Worm (Caenorhabditis elegans) whole organism, mixed stage, embryonic: ENCODE results near the gene lpl-1.

Experiments used
- M03D4.4 ChIP-seq: sonication (generic microtip); optimal IDR thresholded peaks from 2 replicates; lab custom pipeline; 2017; ENCODE audit warnings: mild to moderate bottlenecking, missing genetic modification characterization, missing compliant biosample characterization
- bed-3 ChIP-seq: fragments of 200-800 bp; sonication (Bioruptor generic); optimal IDR thresholded peaks from 3 replicates; lab custom pipeline; 2018; ENCODE audit warnings: mild to moderate bottlenecking, missing genetic modification characterization, moderate library complexity, missing compliant biosample characterization
- blmp-1 ChIP-seq: fragments of 150-350 bp; optimal IDR thresholded peaks from 2 replicates; lab custom pipeline; 2014; ENCODE audit warnings: missing biosample characterization, missing genetic modification characterization
- ceh-39 ChIP-seq: fragments of 150-350 bp; optimal IDR thresholded peaks from 2 replicates; lab custom pipeline; 2014; ENCODE audit warnings: missing biosample characterization, missing genetic modification characterization
- ceh-43 ChIP-seq: fragments of 200-800 bp; sonication (Bioruptor generic); optimal IDR thresholded peaks from 2 replicates; lab custom pipeline; 2018; ENCODE audit warnings: mild to moderate bottlenecking, missing genetic modification characterization, moderate library complexity, missing compliant biosample characterization
- ceh-83 ChIP-seq: fragments of 200-800 bp; sonication (Bioruptor generic); optimal IDR thresholded peaks from 2 replicates; lab custom pipeline; 2018; ENCODE audit warnings: mild to moderate bottlenecking, missing genetic modification characterization, missing compliant biosample characterization
- ces-1 ChIP-seq: fragments of 150-350 bp; optimal IDR thresholded peaks from 2 replicates; lab custom pipeline; 2014; ENCODE audit warnings: missing biosample characterization, missing genetic modification reagents, missing genetic modification characterization
- cnd-1 ChIP-seq: fragments of 200-800 bp; sonication (Bioruptor generic); optimal IDR thresholded peaks from 2 replicates; lab custom pipeline; 2018; ENCODE audit warnings: mild to moderate bottlenecking, missing genetic modification characterization, missing compliant biosample characterization
- drap-1 ChIP-seq: fragments of 200-800 bp; sonication (Bioruptor generic); optimal IDR thresholded peaks from 3 replicates; lab custom pipeline; 2018; ENCODE audit warnings: mild to moderate bottlenecking, missing genetic modification characterization, missing compliant biosample characterization
- elt-1 ChIP-seq: sonication (generic microtip); optimal IDR thresholded peaks from 2 replicates; lab custom pipeline; 2017; ENCODE audit warnings: missing genetic modification characterization, mild to moderate bottlenecking, missing compliant biosample characterization, antibody characterized with exemption, moderate library complexity, borderline replicate concordance; ENCODE audit not compliant: insufficient read depth
- elt-3 ChIP-seq: fragments of 150-350 bp; optimal IDR thresholded peaks from 2 replicates; lab custom pipeline; 2014; ENCODE audit warnings: missing biosample characterization, missing genetic modification characterization
- flh-1 ChIP-seq: fragments of 200-800 bp; sonication (Bioruptor generic); optimal IDR thresholded peaks from 2 replicates; lab custom pipeline; 2018; ENCODE audit warnings: mild to moderate bottlenecking, missing genetic modification characterization, moderate library complexity, missing compliant biosample characterization
- ham-2 ChIP-seq: fragments of 200-800 bp; sonication (Bioruptor generic); optimal IDR thresholded peaks from 2 replicates; lab custom pipeline; 2018; ENCODE audit warnings: mild to moderate bottlenecking, missing genetic modification characterization, missing compliant biosample characterization
- hlh-1 ChIP-seq: fragments of 150-350 bp; optimal IDR thresholded peaks from 2 replicates; lab custom pipeline; 2014; ENCODE audit warnings: missing biosample characterization, missing genetic modification reagents, missing genetic modification characterization
- lin-13 ChIP-seq: fragments of 150-350 bp; optimal IDR thresholded peaks from 2 replicates; lab custom pipeline; 2014; ENCODE audit warnings: missing biosample characterization, missing genetic modification characterization
- lin-32 ChIP-seq: fragments of 200-800 bp; sonication (Bioruptor generic); optimal IDR thresholded peaks from 2 replicates; lab custom pipeline; 2018; ENCODE audit warnings: mild to moderate bottlenecking, missing genetic modification characterization, missing compliant biosample characterization
- lsy-2 ChIP-seq: fragments of 150-350 bp; optimal IDR thresholded peaks from 2 replicates; lab custom pipeline; 2014; ENCODE audit warnings: missing biosample characterization, missing genetic modification characterization
- mab-5 ChIP-seq: fragments of 150-350 bp; optimal IDR thresholded peaks from 2 replicates; lab custom pipeline; 2014; ENCODE audit warnings: missing biosample characterization, missing genetic modification characterization
- mep-1 ChIP-seq: fragments of 150-350 bp; optimal IDR thresholded peaks from 2 replicates; lab custom pipeline; 2017; ENCODE audit warnings: missing biosample characterization, missing genetic modification reagents, missing genetic modification characterization, inconsistent platforms
- nhr-12 ChIP-seq: fragments of 150-350 bp; optimal IDR thresholded peaks from 2 replicates; lab custom pipeline; 2014; ENCODE audit warnings: missing biosample characterization, missing genetic modification characterization
- nhr-2 ChIP-seq: fragments of 150-350 bp; optimal IDR thresholded peaks from 2 replicates; lab custom pipeline; 2014; ENCODE audit warnings: missing biosample characterization, missing genetic modification characterization
- nhr-237 ChIP-seq: fragments of 150-350 bp; optimal IDR thresholded peaks from 2 replicates; lab custom pipeline; 2014; ENCODE audit warnings: missing biosample characterization, missing genetic modification characterization
- nhr-28 ChIP-seq: fragments of 150-350 bp; optimal IDR thresholded peaks from 2 replicates; lab custom pipeline; 2014; ENCODE audit warnings: missing biosample characterization, missing genetic modification characterization
- nhr-76 ChIP-seq: sonication (generic microtip); optimal IDR thresholded peaks from 2 replicates; lab custom pipeline; 2017; ENCODE audit warnings: missing biosample characterization, missing genetic modification characterization
- pha-4 ChIP-seq: fragments of 150-350 bp; optimal IDR thresholded peaks from 2 replicates; lab custom pipeline; 2018; ENCODE audit warnings: missing biosample characterization, missing genetic modification reagents, missing genetic modification characterization
- snpc-4 ChIP-seq: fragments of 150-350 bp; optimal IDR thresholded peaks from 2 replicates; lab custom pipeline; 2014; ENCODE audit warnings: missing biosample characterization, missing genetic modification characterization
- sptf-1 ChIP-seq: sonication (generic microtip); optimal IDR thresholded peaks from 2 replicates; lab custom pipeline; 2017; ENCODE audit warnings: mild to moderate bottlenecking, missing genetic modification characterization, moderate library complexity, missing compliant biosample characterization
- tbx-8 ChIP-seq: fragments of 200-800 bp; sonication (Bioruptor generic); optimal IDR thresholded peaks from 2 replicates; lab custom pipeline; 2018; ENCODE audit warnings: mild to moderate bottlenecking, missing genetic modification characterization, moderate library complexity, missing compliant biosample characterization
- unc-120 ChIP-seq: sonication (generic microtip); optimal IDR thresholded peaks from 2 replicates; lab custom pipeline; 2017; ENCODE audit warnings: missing genetic modification characterization, missing compliant biosample characterization; ENCODE audit not compliant: poor library complexity, severe bottlenecking
- unc-39 ChIP-seq: fragments of 150-350 bp; optimal IDR thresholded peaks from 2 replicates; lab custom pipeline; 2014; ENCODE audit warnings: missing biosample characterization, missing genetic modification characterization
- unc-62 ChIP-seq: fragments of 150-350 bp; optimal IDR thresholded peaks from 2 replicates; lab custom pipeline; 2014; ENCODE audit warnings: missing biosample characterization, missing genetic modification reagents, missing genetic modification characterization
- zip-8 ChIP-seq: fragments of 150-350 bp; optimal IDR thresholded peaks from 2 replicates; lab custom pipeline; 2014; ENCODE audit warnings: missing biosample characterization, missing genetic modification characterization
- ztf-11 ChIP-seq: fragments of 150-350 bp; optimal IDR thresholded peaks from 2 replicates; lab custom pipeline; 2014; ENCODE audit warnings: missing biosample characterization, missing genetic modification characterization

Gene lpl-1

DNA sequence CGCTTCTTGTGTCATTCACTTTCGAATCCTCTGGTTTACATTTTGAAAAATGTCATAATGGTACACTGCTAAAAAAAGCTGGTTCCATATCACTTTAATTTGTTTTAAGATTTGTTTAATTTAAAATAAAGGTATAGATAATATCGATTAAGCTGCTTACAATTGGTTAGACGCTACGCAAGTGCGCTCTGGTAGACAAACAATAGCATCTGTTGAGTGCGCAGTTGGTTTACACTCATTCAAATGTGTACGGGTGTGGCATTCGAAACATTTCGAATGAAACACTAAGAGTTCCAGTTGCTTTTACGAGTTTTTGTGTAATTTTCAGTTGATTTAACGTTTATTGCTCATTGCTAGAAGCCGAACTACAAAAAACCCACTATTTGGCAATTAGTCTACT lies 13.6 kb upstream of the lpl-1 start:
- TF ChIP-seq hlh-1 (tag; lab: Kevin White, UChicago) (peak; percentile 100), cnd-1 (peak; percentile 17), lin-13 (tag; lab: Kevin White, UChicago) (peak; percentile 32), pha-4 (tag; lab: Kevin White, UChicago) (peak; percentile 77), unc-62 (GFP tag; lab: Kevin White, UChicago) (peak; percentile 4), mep-1 (peak; percentile 83), nhr-237 (tag; lab: Kevin White, UChicago) (peak; percentile 48), lsy-2 (tag; lab: Kevin White, UChicago) (peak; percentile 24), elt-1 (tag; lab: Kevin White, UChicago) (no peak), ceh-39 (tag; lab: Kevin White, UChicago) (peak; percentile 50), flh-1 (GFP tag; lab: Kevin White, UChicago) (no peak), ham-2 (GFP tag; lab: Kevin White, UChicago) (peak; percentile 80), lin-32 (GFP tag; lab: Kevin White, UChicago) (peak; percentile 46), unc-120 (tag; lab: Kevin White, UChicago) (peak; percentile 27), unc-39 (no peak), ces-1 (GFP tag; lab: Kevin White, UChicago) (peak; percentile 52), M03D4.4 (tag; lab: Kevin White, UChicago) (no peak)

ce11 chrIV:9104071-9105016 lies 10.5 kb upstream of the lpl-1 start, which contains the start of the genes C01F6.14 and fem-3:
Gene C01F6.14 (minus strand): TSS chrIV:9104121.
Gene fem-3 (plus strand): TSS chrIV:9104966.
- TF ChIP-seq nhr-76, result no peak
- TF ChIP-seq lsy-2 (tag; lab: Kevin White, UChicago), result no peak
- no peak for TF ChIP-seq ceh-39 (tag; lab: Kevin White, UChicago)
- no peak for TF ChIP-seq drap-1
- TF ChIP-seq ces-1 (GFP tag; lab: Kevin White, UChicago), result no peak
- TF ChIP-seq zip-8 (tag; lab: Kevin White, UChicago), result no peak
- peak; percentile 6 for TF ChIP-seq mab-5 (tag; lab: Kevin White, UChicago)
- TF ChIP-seq, all 35 proteins: peak for 1

DNA sequence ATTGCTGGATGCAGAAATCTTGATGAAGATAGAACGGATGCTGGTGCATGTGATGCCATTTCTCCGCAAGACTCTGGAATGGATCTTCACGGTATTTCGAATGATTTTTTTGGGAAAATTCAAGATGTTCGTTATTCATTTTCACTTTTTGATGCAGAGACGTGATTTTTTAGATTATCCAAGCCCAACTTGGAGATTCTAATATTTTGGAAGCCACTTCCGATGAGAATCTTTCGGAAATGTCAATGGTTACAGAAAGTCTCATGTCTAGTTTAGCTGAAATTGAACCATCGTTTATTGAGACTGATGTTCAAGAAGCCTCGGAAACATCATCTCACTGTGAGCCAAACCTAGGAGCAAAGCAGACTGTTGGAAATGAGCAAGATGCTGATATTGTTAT lies 7.0 kb upstream of the lpl-1 start:
- TF ChIP-seq mep-1, result no peak
- no peak for TF ChIP-seq ceh-43 (GFP tag; lab: Kevin White, UChicago)
- no peak for TF ChIP-seq unc-62 (GFP tag; lab: Kevin White, UChicago)
- no peak for TF ChIP-seq blmp-1 (tag; lab: Kevin White, UChicago)
- TF ChIP-seq pha-4 (tag; lab: Kevin White, UChicago), result no peak
- TF ChIP-seq bed-3 (GFP tag; lab: Kevin White, UChicago), result no peak
- TF ChIP-seq tbx-8 (GFP tag; lab: Kevin White, UChicago), result no peak
- no peak for TF ChIP-seq nhr-12 (tag; lab: Kevin White, UChicago)
- no peak for TF ChIP-seq lsy-2 (tag; lab: Kevin White, UChicago)
- no peak for TF ChIP-seq flh-1 (GFP tag; lab: Kevin White, UChicago)
- TF ChIP-seq drap-1, result no peak
- no peak for TF ChIP-seq nhr-28 (tag; lab: Kevin White, UChicago)
- no peak for TF ChIP-seq unc-39
- no peak for TF ChIP-seq lin-13 (tag; lab: Kevin White, UChicago)
- no peak for TF ChIP-seq nhr-2
- TF ChIP-seq M03D4.4 (tag; lab: Kevin White, UChicago), result no peak
- no peak for TF ChIP-seq sptf-1
- no peak for TF ChIP-seq cnd-1

DNA sequence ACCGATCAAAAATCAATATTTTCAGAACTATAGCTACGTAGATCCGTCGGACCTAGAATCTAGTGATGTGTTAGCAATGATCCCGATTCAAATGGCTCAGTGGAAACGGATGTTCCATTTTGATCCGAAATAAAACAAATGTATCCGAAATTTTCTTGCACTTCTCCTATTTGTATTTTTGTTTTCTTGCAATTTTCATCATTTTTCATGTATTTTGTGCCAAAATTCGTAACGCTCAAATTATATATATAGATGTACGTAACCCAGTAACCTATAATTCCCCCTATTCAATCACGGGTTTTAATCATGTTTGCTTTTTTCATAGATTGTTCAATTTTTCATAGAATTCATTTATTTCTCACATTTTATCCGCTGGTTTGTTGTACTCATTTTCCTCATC lies 5.1 kb upstream of the lpl-1 start, which contains the start of gene gldi-10:
gldi-10 (plus strand) TSS at position 301 of the 400 bp plus-strand sequence.
- no peak for TF ChIP-seq unc-120 (tag; lab: Kevin White, UChicago)
- TF ChIP-seq ceh-39 (tag; lab: Kevin White, UChicago), result no peak
- no peak for TF ChIP-seq elt-1 (tag; lab: Kevin White, UChicago)
- no peak for TF ChIP-seq zip-8 (tag; lab: Kevin White, UChicago)
- TF ChIP-seq nhr-76, result no peak
- TF ChIP-seq drap-1, result no peak
- TF ChIP-seq snpc-4 (tag; lab: Kevin White, UChicago), result no peak
- TF ChIP-seq nhr-12 (tag; lab: Kevin White, UChicago), result no peak
- no peak for TF ChIP-seq ham-2 (GFP tag; lab: Kevin White, UChicago)
- TF ChIP-seq pha-4 (tag; lab: Kevin White, UChicago), result no peak
- TF ChIP-seq elt-3 (tag; lab: Kevin White, UChicago), result no peak
- TF ChIP-seq ztf-11 (tag; lab: Kevin White, UChicago), result no peak
- no peak for TF ChIP-seq nhr-2
- TF ChIP-seq mep-1, result no peak
- TF ChIP-seq blmp-1 (tag; lab: Kevin White, UChicago), result no peak
- no peak for TF ChIP-seq unc-39
- no peak for TF ChIP-seq ceh-83 (GFP tag; lab: Kevin White, UChicago)
